Worm (Caenorhabditis elegans): ENCODE measurements around the gene chs-2.
A peak's percentile ranks its signal among the peaks of the same experiment; 100 is the strongest.

Gene chs-2

ce11 chrII:219846-220503, 23.2 kb downstream of the chs-2 start:
- TF ChIP-seq F13C5.2 (tag; optimal IDR thresholded peaks at IDR 0.05): no peak
- TF ChIP-seq hnd-1 (tag; optimal IDR thresholded peaks at IDR 0.05): no peak

DNA sequence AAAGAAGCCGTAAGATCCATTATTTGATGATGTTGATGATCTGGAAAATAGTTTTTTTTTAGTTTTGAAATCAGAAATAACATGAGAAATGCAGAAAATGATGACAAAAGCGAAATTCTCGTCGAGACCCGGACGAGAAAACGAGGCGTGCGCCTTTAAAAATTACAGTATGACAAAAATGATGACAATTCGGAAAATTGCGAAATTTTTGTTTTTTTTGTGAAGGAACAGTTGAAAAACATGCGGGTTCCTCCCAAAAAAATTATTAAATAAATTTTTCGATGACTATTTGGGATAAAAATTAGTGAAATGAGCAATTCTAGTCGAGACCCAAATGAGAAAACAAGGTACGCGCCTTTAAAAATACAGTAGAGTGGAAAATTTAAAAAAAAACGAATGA, 23.8 kb downstream of the chs-2 start, which contains the start of gene ubxn-3:
TSS of gene ubxn-3 (minus strand) at position 66 of the 400 bp plus-strand sequence.
- no peak for TF ChIP-seq tbx-37 (GFP tag; conservative IDR thresholded peaks at IDR 0.05)
- no peak for TF ChIP-seq tbx-11 (GFP tag; IDR thresholded peaks at IDR 0.05)
- no peak for TF ChIP-seq aly-1 (tag; optimal IDR thresholded peaks at IDR 0.05)
- no peak for TF ChIP-seq ets-7 (tag; optimal IDR thresholded peaks at IDR 0.05)
- TF ChIP-seq F13C5.2 (tag; optimal IDR thresholded peaks at IDR 0.05): no peak
- TF ChIP-seq flt-1 (GFP tag; IDR thresholded peaks at IDR 0.05): no peak
- no peak for TF ChIP-seq tra-4 (tag; optimal IDR thresholded peaks at IDR 0.05)
- TF ChIP-seq hnd-1 (tag; optimal IDR thresholded peaks at IDR 0.05): no peak
- TF ChIP-seq pes-1 (GFP tag; IDR thresholded peaks at IDR 0.05): no peak
- TF ChIP-seq scrt-1 (GFP tag; IDR thresholded peaks at IDR 0.05): no peak
- no peak for TF ChIP-seq hmg-4 (GFP tag; optimal IDR thresholded peaks at IDR 0.05)
- no peak for TF ChIP-seq sea-1 (GFP tag; conservative IDR thresholded peaks at IDR 0.05)

DNA sequence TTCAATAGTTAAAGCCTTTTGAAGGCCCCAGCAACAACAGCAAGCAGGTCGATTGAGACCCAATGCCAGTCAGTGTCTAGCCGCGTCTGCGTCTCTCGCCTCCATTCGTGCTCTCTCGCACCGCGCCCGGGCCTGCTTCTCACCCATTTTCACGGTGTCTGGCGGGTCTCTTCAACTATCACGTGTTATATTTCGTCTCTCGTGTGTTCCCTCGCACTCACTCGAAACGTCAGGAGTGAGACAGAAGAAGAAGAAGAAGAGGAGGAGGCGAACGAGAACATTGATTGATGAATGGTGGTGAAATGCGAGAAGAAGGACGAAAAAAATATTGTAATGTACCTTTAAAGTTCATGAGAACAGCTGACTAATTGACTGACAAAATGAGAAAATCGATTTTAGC, 24.4 kb downstream of the chs-2 start:
- TF ChIP-seq aly-1 (tag; optimal IDR thresholded peaks at IDR 0.05) (peak; percentile 45), F13C5.2 (tag; optimal IDR thresholded peaks at IDR 0.05) (no peak), hmg-4 (GFP tag; optimal IDR thresholded peaks at IDR 0.05) (peak; percentile 58), ceh-36 (tag; optimal IDR thresholded peaks at IDR 0.05) (no peak)

DNA sequence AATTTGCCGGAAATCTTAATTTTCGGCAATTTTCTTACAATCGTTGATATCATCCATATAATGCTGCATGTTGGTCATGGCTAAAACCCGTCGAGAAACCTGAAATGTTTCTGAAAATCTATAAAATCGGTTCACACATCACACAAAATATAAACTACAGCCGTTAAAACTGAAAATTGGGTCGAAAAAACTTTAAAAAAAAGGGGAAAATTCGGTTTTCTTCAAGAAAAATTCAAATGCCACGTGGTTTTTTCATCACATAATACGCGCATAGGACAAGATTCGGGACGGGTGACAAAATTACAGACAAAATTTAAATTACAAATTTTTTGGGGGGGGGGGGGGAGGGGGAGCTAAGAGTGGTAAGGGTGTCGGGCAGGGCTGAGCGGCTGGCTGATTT, 35.9 kb downstream of the chs-2 start, which contains the start of gene Y43H11AL.1:
TSS of gene Y43H11AL.1 (minus strand) at position 101 of the 400 bp plus-strand sequence.
- TF ChIP-seq ets-7 (tag; optimal IDR thresholded peaks at IDR 0.05): no peak
- no peak for TF ChIP-seq B0310.2 (tag; optimal IDR thresholded peaks at IDR 0.05)
- TF ChIP-seq ama-1 (optimal IDR thresholded peaks at IDR 0.05): no peak
- no peak for TF ChIP-seq tbx-11 (GFP tag; IDR thresholded peaks at IDR 0.05)
- no peak for TF ChIP-seq hmbx-1 (tag; optimal IDR thresholded peaks at IDR 0.05)
- TF ChIP-seq ceh-13 (GFP tag; optimal IDR thresholded peaks at IDR 0.05): no peak

ce11 chrII:237721-238120, 40.9 kb downstream of the chs-2 start, which contains the start of gene laat-1:
TSS of gene laat-1 (minus strand) at chrII:237821.
- TF ChIP-seq tbx-37 (GFP tag; conservative IDR thresholded peaks at IDR 0.05): no peak
- no peak for TF ChIP-seq ama-1 (optimal IDR thresholded peaks at IDR 0.05)

DNA sequence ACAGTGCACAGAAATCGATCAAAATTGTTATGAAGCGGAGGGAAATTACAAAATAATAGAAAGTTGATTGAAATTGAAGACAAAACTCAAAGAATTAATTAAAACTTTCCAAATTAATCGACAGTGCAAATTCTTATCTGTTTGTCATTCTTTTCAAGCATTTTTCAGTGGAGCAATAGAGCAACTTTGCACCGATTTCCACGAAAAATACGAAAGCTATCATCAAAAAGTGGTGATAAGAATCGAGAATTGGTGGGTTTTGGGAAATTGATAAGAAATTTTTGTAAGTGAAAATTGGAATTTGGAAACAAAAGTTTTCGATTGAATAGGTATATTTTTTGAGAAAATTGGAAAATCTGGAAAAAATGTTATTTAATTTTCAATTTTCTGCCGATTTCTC, 43.3 kb downstream of the chs-2 start:
- TF ChIP-seq ceh-13 (GFP tag; optimal IDR thresholded peaks at IDR 0.05): no peak
- TF ChIP-seq F13C5.2 (tag; optimal IDR thresholded peaks at IDR 0.05): no peak
- TF ChIP-seq tbx-37 (GFP tag; conservative IDR thresholded peaks at IDR 0.05): no peak
- no peak for TF ChIP-seq hmg-4 (GFP tag; optimal IDR thresholded peaks at IDR 0.05)
- TF ChIP-seq tbx-11 (GFP tag; IDR thresholded peaks at IDR 0.05): no peak
- no peak for TF ChIP-seq sea-1 (GFP tag; conservative IDR thresholded peaks at IDR 0.05)
- TF ChIP-seq ceh-36 (tag; optimal IDR thresholded peaks at IDR 0.05): no peak
- no peak for TF ChIP-seq aly-1 (tag; optimal IDR thresholded peaks at IDR 0.05)
- TF ChIP-seq ama-1 (optimal IDR thresholded peaks at IDR 0.05): no peak
- TF ChIP-seq flt-1 (GFP tag; IDR thresholded peaks at IDR 0.05): no peak
- TF ChIP-seq hnd-1 (tag; optimal IDR thresholded peaks at IDR 0.05): no peak
- no peak for TF ChIP-seq pes-1 (GFP tag; IDR thresholded peaks at IDR 0.05)
- TF ChIP-seq tra-4 (tag; optimal IDR thresholded peaks at IDR 0.05): no peak
- no peak for TF ChIP-seq B0310.2 (tag; optimal IDR thresholded peaks at IDR 0.05)
- no peak for TF ChIP-seq ets-7 (tag; optimal IDR thresholded peaks at IDR 0.05)

- TF ChIP-seq hmg-4 (GFP tag; optimal IDR thresholded peaks at IDR 0.05) (no peak), pes-1 (GFP tag; IDR thresholded peaks at IDR 0.05) (no peak), scrt-1 (GFP tag; IDR thresholded peaks at IDR 0.05) (no peak), ets-7 (tag; optimal IDR thresholded peaks at IDR 0.05) (no peak), tbx-11 (GFP tag; IDR thresholded peaks at IDR 0.05) (no peak), F13C5.2 (tag; optimal IDR thresholded peaks at IDR 0.05) (no peak), B0310.2 (tag; optimal IDR thresholded peaks at IDR 0.05) (no peak), hnd-1 (tag; optimal IDR thresholded peaks at IDR 0.05) (no peak), sea-1 (GFP tag; conservative IDR thresholded peaks at IDR 0.05) (no peak), hmbx-1 (tag; optimal IDR thresholded peaks at IDR 0.05) (no peak), aly-1 (tag; optimal IDR thresholded peaks at IDR 0.05) (no peak), tra-4 (tag; optimal IDR thresholded peaks at IDR 0.05) (no peak), ama-1 (optimal IDR thresholded peaks at IDR 0.05) (no peak), tbx-37 (GFP tag; conservative IDR thresholded peaks at IDR 0.05) (no peak), ceh-13 (GFP tag; optimal IDR thresholded peaks at IDR 0.05) (no peak), flt-1 (GFP tag; IDR thresholded peaks at IDR 0.05) (no peak), ceh-36 (tag; optimal IDR thresholded peaks at IDR 0.05) (no peak)
These were observed 51.0 kb downstream of the chs-2 start for ce11 chrII:247736-248135.

ce11 chrII:255124-255523, 58.3 kb downstream of the chs-2 start:
- TF ChIP-seq B0310.2 (tag; optimal IDR thresholded peaks at IDR 0.05): peak; percentile 39
- peak; percentile 77 for TF ChIP-seq hmbx-1 (tag; optimal IDR thresholded peaks at IDR 0.05)
- TF ChIP-seq flt-1 (GFP tag; IDR thresholded peaks at IDR 0.05): peak; percentile 77
- peak; percentile 52 for TF ChIP-seq ets-7 (tag; optimal IDR thresholded peaks at IDR 0.05)
- TF ChIP-seq scrt-1 (GFP tag; IDR thresholded peaks at IDR 0.05): peak; percentile 81
- TF ChIP-seq pes-1 (GFP tag; IDR thresholded peaks at IDR 0.05): peak; percentile 80
- TF ChIP-seq tra-4 (tag; optimal IDR thresholded peaks at IDR 0.05): no peak
- TF ChIP-seq hmg-4 (GFP tag; optimal IDR thresholded peaks at IDR 0.05): peak; percentile 84
- TF ChIP-seq F13C5.2 (tag; optimal IDR thresholded peaks at IDR 0.05): peak; percentile 96
- TF ChIP-seq ama-1 (optimal IDR thresholded peaks at IDR 0.05): no peak
- TF ChIP-seq aly-1 (tag; optimal IDR thresholded peaks at IDR 0.05): peak; percentile 73
- peak; percentile 33 for TF ChIP-seq ceh-13 (GFP tag; optimal IDR thresholded peaks at IDR 0.05)
- peak; percentile 61; the same call in 1 of the 2 replicates for TF ChIP-seq sea-1 (GFP tag; conservative IDR thresholded peaks at IDR 0.05)
- peak; percentile 79 for TF ChIP-seq tbx-11 (GFP tag; IDR thresholded peaks at IDR 0.05)
- peak; percentile 40 for TF ChIP-seq hnd-1 (tag; optimal IDR thresholded peaks at IDR 0.05)
- peak; percentile 78 for TF ChIP-seq ceh-36 (tag; optimal IDR thresholded peaks at IDR 0.05)
- peak; percentile 65; the same call in 1 of the 2 replicates for TF ChIP-seq tbx-37 (GFP tag; conservative IDR thresholded peaks at IDR 0.05)

Measured in whole organism, early embryonic.